Worm (Caenorhabditis elegans) whole organism, young adult: Measurements from ENCODE around the gene abcf-2.

Experiments
- B0019.2 ChIP-seq: fragments of 200-800 bp; sonication (Bioruptor generic); conservative IDR thresholded peaks from 2 replicates; pipeline ENCODE4 v1.3.6; 2022; ENCODE audit warnings: missing genetic modification reagents, missing genetic modification characterization, missing compliant biosample characterization
- D2030.7 ChIP-seq: fragments of 200-800 bp; sonication (Bioruptor generic); IDR thresholded peaks from 2 replicates; pipeline ENCODE4 v1.3.6; 2022; ENCODE audit warnings: missing genetic modification reagents, missing genetic modification characterization, missing compliant biosample characterization
- F33H1.4 ChIP-seq: fragments of 200-800 bp; sonication (Bioruptor generic); IDR thresholded peaks from 2 replicates; pipeline ENCODE4 v1.3.6; 2022; ENCODE audit warnings: missing genetic modification reagents, missing genetic modification characterization, missing compliant biosample characterization
- F37B4.10 ChIP-seq: fragments of 200-800 bp; sonication (Bioruptor generic); IDR thresholded peaks from 2 replicates; pipeline ENCODE4 v1.3.6; 2022; ENCODE audit warnings: missing genetic modification characterization, missing compliant biosample characterization
- F49E8.2 ChIP-seq: sonication (generic microtip); optimal IDR thresholded peaks from 3 replicates; lab custom pipeline; 2017; ENCODE audit warnings: missing genetic modification characterization, mild to moderate bottlenecking, missing compliant biosample characterization, antibody characterized with exemption, moderate library complexity; ENCODE audit not compliant: insufficient read depth
- F57A8.1 ChIP-seq: fragments of 200-800 bp; sonication (Bioruptor generic); optimal IDR thresholded peaks from 2 replicates; lab custom pipeline; 2018; ENCODE audit warnings: mild to moderate bottlenecking, missing genetic modification characterization, moderate library complexity, missing compliant biosample characterization
- Y53G8AR.9 ChIP-seq: fragments of 200-800 bp; sonication (Bioruptor generic); conservative IDR thresholded peaks from 2 replicates; pipeline ENCODE4 v1.3.6; 2022; ENCODE audit warnings: missing genetic modification reagents, missing genetic modification characterization, missing compliant biosample characterization
- Y67H2A.10 ChIP-seq: fragments of 200-800 bp; sonication (Bioruptor generic); conservative IDR thresholded peaks from 2 replicates; pipeline ENCODE4 v1.3.6; 2022; ENCODE audit warnings: missing genetic modification reagents, missing genetic modification characterization, missing compliant biosample characterization
- Y95B8A.8 ChIP-seq: fragments of 200-800 bp; sonication (Bioruptor generic); IDR thresholded peaks from 2 replicates; pipeline ENCODE4 v1.3.6; 2022; ENCODE audit warnings: missing genetic modification reagents, missing genetic modification characterization, missing compliant biosample characterization
- ZK185.1 ChIP-seq: sonication (generic microtip); optimal IDR thresholded peaks from 2 replicates; lab custom pipeline; 2016; ENCODE audit warnings: mild to moderate bottlenecking, missing genetic modification characterization, missing compliant biosample characterization; ENCODE audit not compliant: poor library complexity, severe bottlenecking
- akir-1 ChIP-seq: fragments of 200-800 bp; sonication (Bioruptor generic); optimal IDR thresholded peaks from 2 replicates; lab custom pipeline; 2018; ENCODE audit warnings: mild to moderate bottlenecking, missing genetic modification characterization, moderate library complexity, missing compliant biosample characterization
- attf-3 ChIP-seq: fragments of 200-800 bp; sonication (Bioruptor generic); conservative IDR thresholded peaks from 2 replicates; pipeline ENCODE4 v1.3.6; 2022; ENCODE audit warnings: missing genetic modification reagents, missing genetic modification characterization, missing compliant biosample characterization
- attf-5 ChIP-seq: fragments of 200-800 bp; sonication (Bioruptor generic); optimal IDR thresholded peaks from 2 replicates; lab custom pipeline; 2018; ENCODE audit warnings: mild to moderate bottlenecking, missing genetic modification characterization, missing compliant biosample characterization
- attf-6 ChIP-seq: fragments of 200-800 bp; sonication (Bioruptor generic); IDR thresholded peaks from 2 replicates; pipeline ENCODE4 v1.3.6; 2022; ENCODE audit warnings: missing genetic modification reagents, missing genetic modification characterization, missing compliant biosample characterization
- bed-2 ChIP-seq: fragments of 200-800 bp; sonication (Bioruptor generic); IDR thresholded peaks from 2 replicates; pipeline ENCODE4 v1.3.6; 2022; ENCODE audit warnings: missing genetic modification reagents, missing genetic modification characterization, missing compliant biosample characterization
- ccch-3 ChIP-seq: fragments of 200-800 bp; sonication (Bioruptor generic); optimal IDR thresholded peaks from 2 replicates; lab custom pipeline; 2018; ENCODE audit warnings: mild to moderate bottlenecking, missing genetic modification characterization, missing compliant biosample characterization
- cebp-2 ChIP-seq: fragments of 200-800 bp; sonication (Bioruptor generic); IDR thresholded peaks from 2 replicates; pipeline ENCODE4 v1.3.6; 2022; ENCODE audit warnings: missing genetic modification characterization, missing compliant biosample characterization
- ceh-100 ChIP-seq: fragments of 200-800 bp; sonication (Bioruptor generic); IDR thresholded peaks from 2 replicates; pipeline ENCODE4 v1.3.6; 2022; ENCODE audit warnings: missing genetic modification reagents, missing genetic modification characterization, missing compliant biosample characterization
- chd-7 ChIP-seq: sonication (generic microtip); optimal IDR thresholded peaks from 2 replicates; lab custom pipeline; 2016; ENCODE audit warnings: mild to moderate bottlenecking, missing genetic modification characterization, moderate library complexity, missing compliant biosample characterization
- die-1 ChIP-seq: sonication (generic microtip); optimal IDR thresholded peaks from 2 replicates; lab custom pipeline; 2016; ENCODE audit warnings: missing genotype, mild to moderate bottlenecking, missing genetic modification characterization, missing compliant biosample characterization
- egl-18 ChIP-seq: fragments of 200-800 bp; sonication (Bioruptor generic); IDR thresholded peaks from 2 replicates; pipeline ENCODE4 v1.3.6; 2022; ENCODE audit warnings: missing genetic modification reagents, missing genetic modification characterization, missing compliant biosample characterization
- him-1 ChIP-seq: sonication (generic microtip); optimal IDR thresholded peaks from 2 replicates; lab custom pipeline; 2016; ENCODE audit warnings: missing genotype, missing genetic modification reagents, missing genetic modification characterization, missing compliant biosample characterization
- hlh-12 ChIP-seq: sonication (generic microtip); optimal IDR thresholded peaks from 2 replicates; lab custom pipeline; 2016; ENCODE audit warnings: missing genetic modification characterization, missing compliant biosample characterization
- hlh-26 ChIP-seq: fragments of 200-800 bp; sonication (Bioruptor generic); conservative IDR thresholded peaks from 2 replicates; pipeline ENCODE4 v1.3.6; 2022; ENCODE audit warnings: missing genetic modification reagents, missing genetic modification characterization, missing compliant biosample characterization
- hmg-1.2 ChIP-seq: fragments of 200-800 bp; sonication (Bioruptor generic); IDR thresholded peaks from 2 replicates; pipeline ENCODE4 v1.3.6; 2022; ENCODE audit warnings: missing genetic modification reagents, missing genetic modification characterization, missing compliant biosample characterization
- lag-1 ChIP-seq: fragments of 200-800 bp; sonication (Bioruptor generic); IDR thresholded peaks from 2 replicates; pipeline ENCODE4 v1.3.6; 2022; ENCODE audit warnings: missing genetic modification reagents, missing genetic modification characterization, missing compliant biosample characterization
- lin-54 ChIP-seq: fragments of 200-800 bp; sonication (Bioruptor generic); optimal IDR thresholded peaks from 2 replicates; lab custom pipeline; 2018; ENCODE audit warnings: mild to moderate bottlenecking, missing genetic modification characterization, missing compliant biosample characterization
- lsy-27 ChIP-seq: sonication (generic microtip); optimal IDR thresholded peaks from 2 replicates; lab custom pipeline; 2017; ENCODE audit warnings: missing genetic modification characterization, mild to moderate bottlenecking, missing compliant biosample characterization, antibody characterized with exemption, missing genotype, borderline replicate concordance; ENCODE audit not compliant: insufficient read depth
- mes-4 ChIP-seq: sonication (generic microtip); optimal IDR thresholded peaks from 2 replicates; lab custom pipeline; 2016; ENCODE audit warnings: missing genotype, missing genetic modification characterization, missing compliant biosample characterization
- nfya-2 ChIP-seq: fragments of 200-800 bp; sonication (Bioruptor generic); IDR thresholded peaks from 2 replicates; pipeline ENCODE4 v1.3.6; 2022; ENCODE audit warnings: missing genetic modification reagents, missing genetic modification characterization, missing compliant biosample characterization
- nfyb-1 ChIP-seq: fragments of 200-800 bp; sonication (Bioruptor generic); IDR thresholded peaks from 2 replicates; pipeline ENCODE4 v1.3.6; 2022; ENCODE audit warnings: missing genetic modification reagents, missing genetic modification characterization, missing compliant biosample characterization
- nhr-120 ChIP-seq: fragments of 200-800 bp; sonication (Bioruptor generic); IDR thresholded peaks from 2 replicates; pipeline ENCODE4 v1.3.6; 2022; ENCODE audit warnings: missing genetic modification characterization, missing compliant biosample characterization
- nhr-27 ChIP-seq: fragments of 200-800 bp; sonication (Bioruptor generic); optimal IDR thresholded peaks from 2 replicates; lab custom pipeline; 2018; ENCODE audit warnings: mild to moderate bottlenecking, missing genetic modification characterization, moderate library complexity, missing compliant biosample characterization
- nhr-90 ChIP-seq: sonication (generic microtip); optimal IDR thresholded peaks from 2 replicates; lab custom pipeline; 2016; ENCODE audit warnings: missing genotype, mild to moderate bottlenecking, missing genetic modification characterization, missing compliant biosample characterization
- repo-1 ChIP-seq: sonication (generic microtip); optimal IDR thresholded peaks from 2 replicates; lab custom pipeline; 2017; ENCODE audit warnings: mild to moderate bottlenecking, missing genetic modification characterization, missing compliant biosample characterization
- snpc-3.4 ChIP-seq: sonication (generic microtip); optimal IDR thresholded peaks from 2 replicates; lab custom pipeline; 2017; ENCODE audit warnings: missing genetic modification characterization, mild to moderate bottlenecking, missing compliant biosample characterization, antibody characterized with exemption, moderate library complexity, missing genotype, missing genetic modification reagents
- somi-1 ChIP-seq: fragments of 200-800 bp; sonication (Bioruptor generic); optimal IDR thresholded peaks from 2 replicates; lab custom pipeline; 2018; ENCODE audit warnings: mild to moderate bottlenecking, missing genetic modification characterization, missing compliant biosample characterization
- unc-130 ChIP-seq: sonication (generic microtip); optimal IDR thresholded peaks from 2 replicates; lab custom pipeline; 2016; ENCODE audit warnings: missing genetic modification reagents, missing genetic modification characterization, missing compliant biosample characterization
- unc-62 ChIP-seq: fragments of 150-350 bp; optimal IDR thresholded peaks from 2 replicates; lab custom pipeline; 2014; ENCODE audit warnings: missing biosample characterization, missing genetic modification reagents, missing genetic modification characterization
- xnd-1 ChIP-seq: sonication (generic microtip); optimal IDR thresholded peaks from 2 replicates; lab custom pipeline; 2016; ENCODE audit warnings: missing genotype, missing genetic modification reagents, missing genetic modification characterization, missing compliant biosample characterization
- zfh-2 ChIP-seq: fragments of 200-800 bp; sonication (Bioruptor generic); conservative IDR thresholded peaks from 2 replicates; pipeline ENCODE4 v1.3.6; 2022; ENCODE audit warnings: missing genetic modification reagents, missing genetic modification characterization, missing compliant biosample characterization
- zim-3 ChIP-seq: sonication (generic microtip); optimal IDR thresholded peaks from 2 replicates; lab custom pipeline; 2017; ENCODE audit warnings: mild to moderate bottlenecking, missing genetic modification characterization, moderate library complexity, missing compliant biosample characterization
- ztf-18 ChIP-seq: sonication (generic microtip); optimal IDR thresholded peaks from 2 replicates; lab custom pipeline; 2016; ENCODE audit warnings: missing genotype, mild to moderate bottlenecking, missing genetic modification characterization, missing compliant biosample characterization
- ztf-25 ChIP-seq: fragments of 200-800 bp; sonication (Bioruptor generic); IDR thresholded peaks from 2 replicates; pipeline ENCODE4 v1.3.6; 2022; ENCODE audit warnings: missing genetic modification reagents, missing genetic modification characterization, missing compliant biosample characterization
- ztf-28 ChIP-seq: fragments of 200-800 bp; sonication (Bioruptor generic); IDR thresholded peaks from 2 replicates; pipeline ENCODE4 v1.3.6; 2022; ENCODE audit warnings: missing genetic modification reagents, missing genetic modification characterization, missing compliant biosample characterization
- ztf-6 ChIP-seq: fragments of 200-800 bp; sonication (Bioruptor generic); IDR thresholded peaks from 2 replicates; pipeline ENCODE4 v1.3.6; 2022; ENCODE audit warnings: missing genetic modification reagents, missing genetic modification characterization, missing compliant biosample characterization

Gene abcf-2

DNA sequence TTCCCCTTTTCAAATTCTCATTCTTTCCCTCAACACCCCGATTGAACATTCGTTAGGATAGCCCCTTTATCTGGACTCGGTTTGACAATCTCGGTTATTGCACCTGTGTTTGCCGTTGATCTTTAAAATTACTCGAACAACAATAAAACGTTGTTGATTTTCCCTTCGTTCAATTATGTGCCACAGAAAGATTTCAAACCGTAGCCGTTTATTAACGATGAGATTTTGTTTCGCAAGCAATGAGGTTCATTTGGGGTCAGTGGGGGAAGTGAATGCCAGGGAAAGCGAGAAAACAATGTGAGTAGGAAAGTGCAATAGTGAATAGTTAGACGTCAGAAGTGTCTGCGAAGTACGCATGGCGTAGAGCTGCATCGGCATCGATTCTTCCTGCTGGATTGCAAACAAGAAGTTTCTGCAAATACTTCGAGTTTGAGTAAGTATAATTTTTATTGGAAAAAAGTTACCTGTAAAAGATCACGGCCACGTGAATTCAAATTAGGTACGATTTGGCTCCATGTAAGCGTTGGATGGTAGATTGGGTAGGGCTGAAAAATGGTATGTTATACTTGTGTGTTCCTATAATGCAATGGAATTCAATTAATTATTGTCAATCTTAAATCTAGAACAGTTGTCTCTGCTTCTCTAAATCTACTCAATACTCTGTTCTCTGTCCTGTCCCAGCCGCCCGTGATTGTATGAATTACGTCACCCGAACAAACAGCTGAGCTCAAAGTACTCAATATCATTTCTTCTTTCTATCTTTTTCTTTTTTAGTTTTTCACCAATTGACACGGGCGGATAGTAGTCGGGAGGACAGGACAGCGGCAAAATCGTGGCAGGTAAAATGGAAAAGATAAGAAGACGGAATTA lies 2.7 kb upstream of the abcf-2 start, which contains the start of gene kel-3 (continued):
- peak; percentile 66 for TF ChIP-seq ZK185.1
- TF ChIP-seq Y53G8AR.9 (GFP tag; lab: Robert Waterston, UW) = peak; percentile 97
- TF ChIP-seq ztf-28 = 0 out of 2 replicates have a peak, but pooled peaks have one; percentile 47
- 0 out of 2 replicates have a peak, but pooled peaks have one; percentile 57 for TF ChIP-seq F37B4.10 (GFP tag; lab: Robert Waterston, UW)
- peak; percentile 63 for TF ChIP-seq snpc-3.4 (tag; lab: Kevin White, UChicago)
- TF ChIP-seq nhr-90 = peak; percentile 80
- peak; percentile 76 for TF ChIP-seq ceh-100
- peak; percentile 87 for TF ChIP-seq attf-6 (GFP tag; lab: Robert Waterston, UW)
- TF ChIP-seq die-1 (tag; lab: Kevin White, UChicago) = peak; percentile 78
- 0 out of 2 replicates have a peak, but pooled peaks have one; percentile 42 for TF ChIP-seq B0019.2 (GFP tag; lab: Robert Waterston, UW)
- no peak for TF ChIP-seq hlh-12
- peak; percentile 97 for TF ChIP-seq unc-130 (GFP tag; lab: Kevin White, UChicago)
- no peak for TF ChIP-seq nhr-120 (GFP tag; lab: Robert Waterston, UW)
- peak; percentile 33 for TF ChIP-seq xnd-1 (tag; lab: Kevin White, UChicago)
- TF ChIP-seq F49E8.2 (tag; lab: Kevin White, UChicago) = peak; percentile 99
- TF ChIP-seq Y67H2A.10 (GFP tag; lab: Robert Waterston, UW) = no peak
- no peak for TF ChIP-seq zfh-2 (GFP tag; lab: Robert Waterston, UW)
- peak; percentile 80 for TF ChIP-seq ztf-25 (GFP tag; lab: Robert Waterston, UW)
- TF ChIP-seq hlh-26 (GFP tag; lab: Robert Waterston, UW) = no peak
- TF ChIP-seq him-1 (tag; lab: Kevin White, UChicago) = peak; percentile 54
- TF ChIP-seq F57A8.1 (GFP tag; lab: Kevin White, UChicago) = peak; percentile 39
- no peak; the same call in 1 of the 2 replicates for TF ChIP-seq cebp-2 (GFP tag; lab: Robert Waterston, UW)
- TF ChIP-seq nhr-27 (tag; lab: Kevin White, UChicago) = peak; percentile 76
- peak; percentile 83; the same call in 1 of the 2 replicates for TF ChIP-seq nfya-2
- peak; percentile 98 for TF ChIP-seq repo-1 (tag; lab: Kevin White, UChicago)
- no peak for TF ChIP-seq lag-1 (GFP tag; lab: Robert Waterston, UW)
- 0 out of 2 replicates have a peak, but pooled peaks have one; percentile 73 for TF ChIP-seq egl-18
- TF ChIP-seq unc-62 (GFP tag; lab: Kevin White, UChicago) = no peak
- peak; percentile 67 for TF ChIP-seq F33H1.4 (GFP tag; lab: Robert Waterston, UW)
- peak; percentile 93 for TF ChIP-seq zim-3 (tag; lab: Kevin White, UChicago)
- peak; percentile 86 for TF ChIP-seq lin-54
- TF ChIP-seq akir-1 = no peak
- TF ChIP-seq bed-2 (GFP tag; lab: Robert Waterston, UW) = no peak
- peak; percentile 94 for TF ChIP-seq nfyb-1
- peak; percentile 70 for TF ChIP-seq attf-5
- peak; percentile 90 for TF ChIP-seq Y95B8A.8 (GFP tag; lab: Robert Waterston, UW)
- TF ChIP-seq mes-4 (tag; lab: Kevin White, UChicago) = peak; percentile 54
- peak; percentile 96 for TF ChIP-seq chd-7 (tag; lab: Kevin White, UChicago)
- peak; percentile 42 for TF ChIP-seq ccch-3 (GFP tag; lab: Kevin White, UChicago)
- no peak; the same call in 1 of the 2 replicates for TF ChIP-seq ztf-6 (GFP tag; lab: Robert Waterston, UW)
- peak; percentile 56 for TF ChIP-seq hmg-1.2 (GFP tag; lab: Robert Waterston, UW)
- TF ChIP-seq somi-1 (GFP tag; lab: Kevin White, UChicago) = peak; percentile 77
- peak; percentile 85 for TF ChIP-seq ztf-18 (tag; lab: Kevin White, UChicago)
- no peak for TF ChIP-seq lsy-27 (tag; lab: Kevin White, UChicago)
- peak; percentile 91 for TF ChIP-seq D2030.7 (GFP tag; lab: Robert Waterston, UW)
- TF ChIP-seq attf-3 (GFP tag; lab: Robert Waterston, UW) = peak; percentile 32; the same call in 1 of the 2 replicates
